Fruit fly (Drosophila melanogaster) whole organism, embryonic: ENCODE measurements around the gene Prosalpha6T.
A peak's percentile ranks its signal among the peaks of the same experiment; 100 is the strongest.

Experiments
- Atf3 ChIP-seq: fragments of 200-800 bp; sonication (Bioruptor generic); optimal IDR thresholded peaks from 3 replicates; lab custom pipeline; 2016; ENCODE audit warnings: missing biosample characterization, missing genetic modification characterization
- B-H1 ChIP-seq: fragments of 200-800 bp; sonication (Bioruptor generic); IDR thresholded peaks from 3 replicates; pipeline ENCODE4 v1.3.6; 2022; ENCODE audit warnings: missing biosample characterization, missing genetic modification characterization
- CG10267 ChIP-seq: fragments of 200-800 bp; sonication (Bioruptor generic); optimal IDR thresholded peaks from 2 replicates; lab custom pipeline; 2018; ENCODE audit warnings: missing biosample characterization, mild to moderate bottlenecking, missing genetic modification characterization, moderate library complexity
- CG10431 ChIP-seq: fragments of 200-800 bp; sonication (Bioruptor generic); optimal IDR thresholded peaks from 3 replicates; lab custom pipeline; 2018; ENCODE audit warnings: missing biosample characterization, mild to moderate bottlenecking, missing genetic modification characterization
- CG10654 ChIP-seq: fragments of 200-800 bp; sonication (Bioruptor generic); optimal IDR thresholded peaks from 2 replicates; lab custom pipeline; 2016; ENCODE audit warnings: missing biosample characterization, missing genetic modification characterization
- CG11696 ChIP-seq: fragments of 200-800 bp; sonication (Bioruptor generic); IDR thresholded peaks from 2 replicates; pipeline ENCODE4 v1.3.6; 2022; ENCODE audit warnings: missing biosample characterization, missing genetic modification characterization
- CG12071 ChIP-seq: fragments of 200-800 bp; sonication (Bioruptor generic); optimal IDR thresholded peaks from 3 replicates; lab custom pipeline; 2018; ENCODE audit warnings: missing biosample characterization, mild to moderate bottlenecking, missing genetic modification characterization
- CG12299 ChIP-seq: fragments of 200-800 bp; sonication (Bioruptor generic); optimal IDR thresholded peaks from 2 replicates; lab custom pipeline; 2018; ENCODE audit warnings: missing biosample characterization, mild to moderate bottlenecking, missing genetic modification characterization
- CG14441 ChIP-seq: fragments of 200-800 bp; sonication (Bioruptor generic); IDR thresholded peaks from 2 replicates; pipeline ENCODE4 v1.3.6; 2022; ENCODE audit warnings: missing biosample characterization, missing genetic modification characterization
- CG15601 ChIP-seq: fragments of 200-800 bp; sonication (Bioruptor generic); optimal IDR thresholded peaks from 3 replicates; lab custom pipeline; 2019; ENCODE audit warnings: missing biosample characterization, mild to moderate bottlenecking, missing genetic modification characterization, moderate library complexity
- CG32532 ChIP-seq: fragments of 200-800 bp; sonication (Bioruptor generic); IDR thresholded peaks from 2 replicates; pipeline ENCODE4 v1.3.6; 2022; ENCODE audit warnings: missing biosample characterization, missing genetic modification characterization
- CG4617 ChIP-seq: fragments of 200-800 bp; sonication (Bioruptor generic); optimal IDR thresholded peaks from 3 replicates; lab custom pipeline; 2016; ENCODE audit warnings: missing biosample characterization, missing genetic modification characterization, borderline replicate concordance
- CG6254 ChIP-seq: fragments of 200-800 bp; sonication (Bioruptor generic); optimal IDR thresholded peaks from 3 replicates; lab custom pipeline; 2017; ENCODE audit warnings: mild to moderate bottlenecking, missing biosample characterization, missing genetic modification reagents, missing genetic modification characterization
- CG6791 ChIP-seq: fragments of 200-800 bp; sonication (Bioruptor generic); IDR thresholded peaks from 3 replicates; pipeline ENCODE4 v1.3.6; 2022; ENCODE audit warnings: missing biosample characterization, missing genetic modification characterization; ENCODE audit not compliant: partially characterized antibody
- CG7745 ChIP-seq: fragments of 200-800 bp; sonication (Bioruptor generic); optimal IDR thresholded peaks from 2 replicates; lab custom pipeline; 2018; ENCODE audit warnings: missing biosample characterization, mild to moderate bottlenecking, missing genetic modification characterization, moderate library complexity
- CG7928 ChIP-seq: fragments of 200-800 bp; sonication (Bioruptor generic); optimal IDR thresholded peaks from 2 replicates; lab custom pipeline; 2017; ENCODE audit warnings: missing biosample characterization, mild to moderate bottlenecking, missing genetic modification characterization
- CG8359 ChIP-seq: fragments of 200-800 bp; sonication (Bioruptor generic); optimal IDR thresholded peaks from 2 replicates; lab custom pipeline; 2017; ENCODE audit warnings: missing biosample characterization, mild to moderate bottlenecking, missing genetic modification characterization, borderline replicate concordance
- CG9609 ChIP-seq: fragments of 200-800 bp; sonication (Bioruptor generic); optimal IDR thresholded peaks from 3 replicates; lab custom pipeline; 2016; ENCODE audit warnings: missing biosample characterization, missing genetic modification characterization
- CG9876 ChIP-seq: fragments of 200-800 bp; sonication (Bioruptor generic); optimal IDR thresholded peaks from 2 replicates; lab custom pipeline; 2016; ENCODE audit warnings: missing biosample characterization, missing genetic modification characterization
- CHES-1-like ChIP-seq: fragments of 200-800 bp; sonication (Bioruptor generic); optimal IDR thresholded peaks from 2 replicates; lab custom pipeline; 2016; ENCODE audit warnings: missing biosample characterization, missing genetic modification characterization
- Drgx ChIP-seq: fragments of 200-800 bp; sonication (Bioruptor generic); IDR thresholded peaks from 2 replicates; pipeline ENCODE4 v1.3.6; 2022; ENCODE audit warnings: missing biosample characterization, missing genetic modification characterization
- E2f1 ChIP-seq: fragments of 200-800 bp; sonication (Bioruptor generic); IDR thresholded peaks from 2 replicates; pipeline ENCODE4 v1.3.6; 2022; ENCODE audit warnings: missing biosample characterization, missing genetic modification characterization
- Ets97D ChIP-seq: fragments of 200-800 bp; sonication (Bioruptor generic); optimal IDR thresholded peaks from 3 replicates; lab custom pipeline; 2016; ENCODE audit warnings: missing biosample characterization, missing genetic modification characterization
- Gsc ChIP-seq: fragments of 200-800 bp; sonication (Bioruptor generic); IDR thresholded peaks from 2 replicates; pipeline ENCODE4 v1.3.6; 2022; ENCODE audit warnings: missing biosample characterization, missing genetic modification characterization
- H2.0 ChIP-seq: fragments of 200-800 bp; sonication (Bioruptor generic); IDR thresholded peaks from 2 replicates; pipeline ENCODE4 v1.3.6; 2022; ENCODE audit warnings: missing biosample characterization, missing genetic modification characterization
- HLHmδ ChIP-seq: fragments of 200-800 bp; sonication (Bioruptor generic); optimal IDR thresholded peaks from 2 replicates; lab custom pipeline; 2018; ENCODE audit warnings: missing biosample characterization, mild to moderate bottlenecking, missing genetic modification characterization, moderate library complexity
- MTF-1 ChIP-seq: fragments of 200-800 bp; sonication (Bioruptor generic); optimal IDR thresholded peaks from 2 replicates; lab custom pipeline; 2018; ENCODE audit warnings: missing biosample characterization, mild to moderate bottlenecking, missing genetic modification characterization, borderline replicate concordance
- NC2α ChIP-seq: fragments of 200-800 bp; sonication (Bioruptor generic); optimal IDR thresholded peaks from 2 replicates; lab custom pipeline; 2016; ENCODE audit warnings: missing biosample characterization, missing genetic modification characterization
- Optix ChIP-seq: fragments of 200-800 bp; sonication (Bioruptor generic); IDR thresholded peaks from 3 replicates; pipeline ENCODE4 v1.3.6; 2022; ENCODE audit warnings: missing biosample characterization, missing genetic modification characterization
- Ptx1 ChIP-seq: fragments of 200-800 bp; sonication (Bioruptor generic); IDR thresholded peaks from 2 replicates; pipeline ENCODE4 v1.3.6; 2022; ENCODE audit warnings: missing biosample characterization, missing genetic modification characterization
- ara ChIP-seq: fragments of 200-800 bp; sonication (Bioruptor generic); IDR thresholded peaks from 2 replicates; pipeline ENCODE4 v1.3.6; 2022; ENCODE audit warnings: missing biosample characterization, missing genetic modification characterization
- az2 ChIP-seq: fragments of 200-800 bp; sonication (Bioruptor generic); optimal IDR thresholded peaks from 3 replicates; lab custom pipeline; 2016; ENCODE audit warnings: missing biosample characterization, missing genetic modification characterization
- bab2 ChIP-seq: fragments of 200-800 bp; sonication (Bioruptor generic); optimal IDR thresholded peaks from 2 replicates; lab custom pipeline; 2016; ENCODE audit warnings: missing biosample characterization, missing genetic modification characterization
- caup ChIP-seq: fragments of 200-800 bp; sonication (Bioruptor generic); optimal IDR thresholded peaks from 3 replicates; lab custom pipeline; 2017; ENCODE audit warnings: missing biosample characterization, mild to moderate bottlenecking, missing genetic modification characterization, moderate library complexity; ENCODE audit not compliant: severe bottlenecking
- chif ChIP-seq, 2 experiments: fragments of 200-800 bp; sonication (Bioruptor generic); optimal IDR thresholded peaks; 3 replicates each; lab custom pipeline; 2016; ENCODE audit warnings: missing biosample characterization in 2 of 2, missing genetic modification characterization in 2 of 2
- dm ChIP-seq: fragments of 200-800 bp; sonication (Bioruptor generic); optimal IDR thresholded peaks from 3 replicates; lab custom pipeline; 2016; ENCODE audit warnings: missing biosample characterization, missing genetic modification characterization
- ewg ChIP-seq: fragments of 200-800 bp; sonication (Bioruptor generic); optimal IDR thresholded peaks from 3 replicates; lab custom pipeline; 2017; ENCODE audit warnings: mild to moderate bottlenecking, missing biosample characterization, missing genetic modification reagents, missing genetic modification characterization
- fd3F ChIP-seq: fragments of 200-800 bp; sonication (Bioruptor generic); optimal IDR thresholded peaks from 2 replicates; lab custom pipeline; 2018; ENCODE audit warnings: missing biosample characterization, mild to moderate bottlenecking, missing genetic modification characterization, moderate library complexity
- fru ChIP-seq: fragments of >200 bp; optimal IDR thresholded peaks from 2 replicates; lab custom pipeline; 2017
- gcm ChIP-seq: fragments of 200-800 bp; sonication (Bioruptor generic); optimal IDR thresholded peaks from 2 replicates; lab custom pipeline; 2019; ENCODE audit warnings: missing biosample characterization, mild to moderate bottlenecking, missing genetic modification characterization, moderate library complexity
- gro ChIP-seq: fragments of 200-800 bp; sonication (Bioruptor generic); optimal IDR thresholded peaks from 2 replicates; lab custom pipeline; 2016; ENCODE audit warnings: missing biosample characterization, missing genetic modification characterization
- gsb ChIP-seq: fragments of 200-800 bp; sonication (Bioruptor generic); IDR thresholded peaks from 2 replicates; pipeline ENCODE4 v1.3.6; 2022; ENCODE audit warnings: missing biosample characterization, missing genetic modification characterization
- ham ChIP-seq: fragments of 200-800 bp; sonication (Bioruptor generic); IDR thresholded peaks from 2 replicates; pipeline ENCODE4 v1.3.6; 2022; ENCODE audit warnings: missing biosample characterization, missing genetic modification characterization
- kay ChIP-seq: fragments of 200-800 bp; sonication (Bioruptor generic); optimal IDR thresholded peaks from 2 replicates; lab custom pipeline; 2016; ENCODE audit warnings: missing biosample characterization, missing genetic modification characterization
- klu ChIP-seq: fragments of 200-800 bp; sonication (Bioruptor generic); IDR thresholded peaks from 2 replicates; pipeline ENCODE4 v1.3.6; 2022; ENCODE audit warnings: missing biosample characterization, missing genetic modification characterization
- mirr ChIP-seq: fragments of 200-800 bp; sonication (Bioruptor generic); optimal IDR thresholded peaks from 3 replicates; lab custom pipeline; 2018; ENCODE audit warnings: missing biosample characterization, mild to moderate bottlenecking, missing genetic modification characterization
- phol ChIP-seq: fragments of 200-800 bp; sonication (Bioruptor generic); optimal IDR thresholded peaks from 3 replicates; lab custom pipeline; 2018; ENCODE audit warnings: missing biosample characterization, mild to moderate bottlenecking, missing genetic modification characterization, moderate library complexity
- so ChIP-seq: fragments of 200-800 bp; sonication (Bioruptor generic); IDR thresholded peaks from 3 replicates; pipeline ENCODE4 v1.3.6; 2022; ENCODE audit warnings: missing biosample characterization, missing genetic modification characterization
- tap ChIP-seq: fragments of 200-800 bp; optimal IDR thresholded peaks from 3 replicates; lab custom pipeline; 2019; ENCODE audit warnings: missing biosample characterization, mild to moderate bottlenecking, missing genetic modification characterization, moderate library complexity
- zen ChIP-seq: fragments of 200-800 bp; sonication (Bioruptor generic); optimal IDR thresholded peaks from 3 replicates; lab custom pipeline; 2018; ENCODE audit warnings: missing biosample characterization, mild to moderate bottlenecking, missing genetic modification characterization, moderate library complexity
- zfh1 ChIP-seq: fragments of 200-800 bp; sonication (Bioruptor generic); IDR thresholded peaks from 3 replicates; pipeline ENCODE4 v1.3.6; 2022; ENCODE audit warnings: missing biosample characterization, missing genetic modification characterization

Prosalpha6T gene

dm6 chr2L:13222225-13222648, 9.6 kb upstream of the Prosalpha6T start, which contains the start of the genes Ski6 and CG16812 (continued):
- TF ChIP-seq tap (tag; lab: Kevin White, UChicago) (no peak), fru (lab: Kevin White, UChicago) (no peak), bab2 (GFP tag; lab: Kevin White, UChicago) (peak; percentile 54), CG4617 (GFP tag; lab: Kevin White, UChicago) (peak; percentile 65), az2 (peak; percentile 71), CG11696 (GFP tag; lab: Robert Waterston, UW) (0 out of 2 replicates have a peak, but pooled peaks have one; percentile 36), CG8359 (GFP tag; lab: Kevin White, UChicago) (no peak), ham (GFP tag; lab: Robert Waterston, UW) (no peak), CG6791 (GFP tag; lab: Robert Waterston, UW) (peak; percentile 35; the same call in 1 of the 3 replicates), gcm (GFP tag; lab: Kevin White, UChicago) (peak; percentile 68), CG10267 (peak; percentile 97), CG7928 (GFP tag; lab: Kevin White, UChicago) (no peak), HLHmδ (GFP tag; lab: Kevin White, UChicago) (no peak), Optix (GFP tag; lab: Robert Waterston, UW) (no peak), CG10431 (GFP tag; lab: Kevin White, UChicago) (peak; percentile 40), so (GFP tag; lab: Robert Waterston, UW) (no peak; the same call in 2 of the 3 replicates), Gsc (GFP tag; lab: Robert Waterston, UW) (no peak), Ptx1 (peak; percentile 77), CG9876 (GFP tag; lab: Kevin White, UChicago) (no peak), caup (no peak), CG32532 (GFP tag; lab: Robert Waterston, UW) (peak; percentile 83), CG9609 (no peak), CHES-1-like (peak; percentile 16), CG6254 (GFP tag; lab: Kevin White, UChicago) (no peak), zfh1 (peak; percentile 71; the same call in 2 of the 3 replicates), B-H1 (GFP tag; lab: Robert Waterston, UW) (peak; percentile 26; the same call in 1 of the 3 replicates), E2f1 (GFP tag; lab: Robert Waterston, UW) (peak; percentile 68), ewg (GFP tag; lab: Kevin White, UChicago) (peak; percentile 13), phol (tag; lab: Kevin White, UChicago) (peak; percentile 82), Drgx (GFP tag; lab: Robert Waterston, UW) (no peak), Ets97D (peak; percentile 45), dm (GFP tag; lab: Kevin White, UChicago) (peak; percentile 43), MTF-1 (peak; percentile 68), CG10654 (GFP tag; lab: Kevin White, UChicago) (peak; percentile 65), zen (tag; lab: Kevin White, UChicago) (peak; percentile 83), CG15601 (tag; lab: Kevin White, UChicago) (no peak), CG12071 (GFP tag; lab: Kevin White, UChicago) (no peak), mirr (GFP tag; lab: Kevin White, UChicago) (no peak), NC2α (GFP tag; lab: Kevin White, UChicago) (no peak), gro (no peak), Atf3 (no peak), ara (no peak), fd3F (GFP tag; lab: Kevin White, UChicago) (peak; percentile 66), CG12299 (tag; lab: Kevin White, UChicago) (peak; percentile 65), gsb (GFP tag; lab: Robert Waterston, UW) (no peak), CG7745 (no peak), CG14441 (GFP tag; lab: Robert Waterston, UW) (peak; percentile 54), kay (peak; percentile 52), H2.0 (peak; percentile 68), chif (GFP tag; optimal IDR thresholded peaks at IDR 0.05; lab: Kevin White, UChicago) (peak in 1 of 2 experiments; percentile 15), klu (peak; percentile 8; the same call in 1 of the 2 replicates)
